Worm (Caenorhabditis elegans) whole organism, young adult: Measurements from ENCODE around the gene grd-8.

Experiments
- B0019.2 ChIP-seq: fragments of 200-800 bp; sonication (Bioruptor generic); conservative IDR thresholded peaks from 2 replicates; pipeline ENCODE4 v1.3.6; 2022; ENCODE audit warnings: missing genetic modification reagents, missing genetic modification characterization, missing compliant biosample characterization
- C17E4.6 ChIP-seq: fragments of 200-800 bp; sonication (Bioruptor generic); IDR thresholded peaks from 2 replicates; pipeline ENCODE4 v1.3.6; 2022; ENCODE audit warnings: missing genetic modification reagents, missing genetic modification characterization, missing compliant biosample characterization
- F33H1.4 ChIP-seq: fragments of 200-800 bp; sonication (Bioruptor generic); IDR thresholded peaks from 2 replicates; pipeline ENCODE4 v1.3.6; 2022; ENCODE audit warnings: missing genetic modification reagents, missing genetic modification characterization, missing compliant biosample characterization
- Y53F4B.3 ChIP-seq: fragments of 200-800 bp; sonication (Bioruptor generic); IDR thresholded peaks from 2 replicates; pipeline ENCODE4 v1.3.6; 2022; ENCODE audit warnings: missing genetic modification reagents, missing genetic modification characterization, missing compliant biosample characterization
- Y56A3A.18 ChIP-seq: fragments of 200-800 bp; sonication (Bioruptor generic); IDR thresholded peaks from 2 replicates; pipeline ENCODE4 v1.3.6; 2022; ENCODE audit warnings: missing genetic modification reagents, missing genetic modification characterization, missing compliant biosample characterization
- Y67H2A.10 ChIP-seq: fragments of 200-800 bp; sonication (Bioruptor generic); conservative IDR thresholded peaks from 2 replicates; pipeline ENCODE4 v1.3.6; 2022; ENCODE audit warnings: missing genetic modification reagents, missing genetic modification characterization, missing compliant biosample characterization
- Y95B8A.8 ChIP-seq: fragments of 200-800 bp; sonication (Bioruptor generic); IDR thresholded peaks from 2 replicates; pipeline ENCODE4 v1.3.6; 2022; ENCODE audit warnings: missing genetic modification reagents, missing genetic modification characterization, missing compliant biosample characterization
- aptf-2 ChIP-seq: fragments of 200-800 bp; sonication (Bioruptor generic); conservative IDR thresholded peaks from 2 replicates; pipeline ENCODE4 v1.3.6; 2022; ENCODE audit warnings: missing genetic modification reagents, missing genetic modification characterization, missing compliant biosample characterization
- athp-1 ChIP-seq: sonication (generic microtip); optimal IDR thresholded peaks from 2 replicates; lab custom pipeline; 2017; ENCODE audit warnings: mild to moderate bottlenecking, missing genetic modification characterization, missing compliant biosample characterization
- attf-5 ChIP-seq: fragments of 200-800 bp; sonication (Bioruptor generic); optimal IDR thresholded peaks from 2 replicates; lab custom pipeline; 2018; ENCODE audit warnings: mild to moderate bottlenecking, missing genetic modification characterization, missing compliant biosample characterization
- attf-6 ChIP-seq: fragments of 200-800 bp; sonication (Bioruptor generic); IDR thresholded peaks from 2 replicates; pipeline ENCODE4 v1.3.6; 2022; ENCODE audit warnings: missing genetic modification reagents, missing genetic modification characterization, missing compliant biosample characterization
- cebp-1 ChIP-seq, 2 experiments: fragments of 200-800 bp in 1 of 2; sonication (Bioruptor generic) in 1 of 2; sonication (generic microtip) in 1 of 2; IDR thresholded peaks in 1 of 2; optimal IDR thresholded peaks in 1 of 2; 2 replicates each; pipeline versions ENCODE4 v1.3.6 to Lab custom; 2017 to 2022; ENCODE audit warnings: missing compliant biosample characterization in 2 of 2, missing genetic modification characterization in 2 of 2, mild to moderate bottlenecking in 1 of 2, missing genetic modification reagents in 1 of 2, moderate library complexity in 1 of 2
- ceh-100 ChIP-seq: fragments of 200-800 bp; sonication (Bioruptor generic); IDR thresholded peaks from 2 replicates; pipeline ENCODE4 v1.3.6; 2022; ENCODE audit warnings: missing genetic modification reagents, missing genetic modification characterization, missing compliant biosample characterization
- ceh-27 ChIP-seq: fragments of 200-800 bp; sonication (Bioruptor generic); optimal IDR thresholded peaks from 2 replicates; lab custom pipeline; 2018; ENCODE audit warnings: mild to moderate bottlenecking, missing genetic modification characterization, moderate library complexity, missing compliant biosample characterization
- ceh-40 ChIP-seq: fragments of 200-800 bp; sonication (Bioruptor generic); IDR thresholded peaks from 2 replicates; pipeline ENCODE4 v1.3.6; 2022; ENCODE audit warnings: missing genetic modification characterization, missing compliant biosample characterization
- ceh-58 ChIP-seq: fragments of 200-800 bp; sonication (Bioruptor generic); IDR thresholded peaks from 2 replicates; pipeline ENCODE4 v1.3.6; 2022; ENCODE audit warnings: missing genetic modification characterization, missing compliant biosample characterization
- ceh-79 ChIP-seq: sonication (generic microtip); optimal IDR thresholded peaks from 2 replicates; lab custom pipeline; 2017; ENCODE audit warnings: mild to moderate bottlenecking, missing genetic modification characterization, missing compliant biosample characterization
- die-1 ChIP-seq: sonication (generic microtip); optimal IDR thresholded peaks from 2 replicates; lab custom pipeline; 2016; ENCODE audit warnings: missing genotype, mild to moderate bottlenecking, missing genetic modification characterization, missing compliant biosample characterization
- dpl-1 ChIP-seq: fragments of 150-350 bp; optimal IDR thresholded peaks from 2 replicates; lab custom pipeline; 2014; ENCODE audit warnings: missing biosample characterization, missing genetic modification reagents, missing genetic modification characterization
- ekl-4 ChIP-seq: fragments of 200-800 bp; sonication (Bioruptor generic); IDR thresholded peaks from 2 replicates; pipeline ENCODE4 v1.3.6; 2022; ENCODE audit warnings: missing genetic modification reagents, missing genetic modification characterization, missing compliant biosample characterization
- ets-4 ChIP-seq: fragments of 200-800 bp; sonication (Bioruptor generic); optimal IDR thresholded peaks from 2 replicates; lab custom pipeline; 2018; ENCODE audit warnings: mild to moderate bottlenecking, missing genetic modification characterization, missing compliant biosample characterization
- him-1 ChIP-seq: sonication (generic microtip); optimal IDR thresholded peaks from 2 replicates; lab custom pipeline; 2016; ENCODE audit warnings: missing genotype, missing genetic modification reagents, missing genetic modification characterization, missing compliant biosample characterization
- hmg-20 ChIP-seq: fragments of 200-800 bp; sonication (Bioruptor generic); IDR thresholded peaks from 2 replicates; pipeline ENCODE4 v1.3.6; 2022; ENCODE audit warnings: missing genetic modification reagents, missing genetic modification characterization, missing compliant biosample characterization
- hrde-1 ChIP-seq: sonication (generic microtip); optimal IDR thresholded peaks from 2 replicates; lab custom pipeline; 2016; ENCODE audit warnings: missing genetic modification characterization, mild to moderate bottlenecking, missing compliant biosample characterization, moderate library complexity, missing genotype, missing genetic modification reagents, borderline replicate concordance
- lin-26 ChIP-seq: fragments of 200-800 bp; sonication (Bioruptor generic); IDR thresholded peaks from 2 replicates; pipeline ENCODE4 v1.3.6; 2022; ENCODE audit warnings: missing genetic modification reagents, missing genetic modification characterization, missing compliant biosample characterization
- lin-35 ChIP-seq, 3 experiments: fragments of 150-350 bp in 2 of 3; sonication (generic microtip) in 1 of 3; optimal IDR thresholded peaks; 2 replicates each; lab custom pipeline; 2014 to 2018; ENCODE audit warnings: missing biosample characterization in 3 of 3, missing genetic modification characterization in 3 of 3, missing genetic modification reagents in 3 of 3
- lir-1 ChIP-seq: fragments of 200-800 bp; sonication (Bioruptor generic); conservative IDR thresholded peaks from 2 replicates; pipeline ENCODE4 v1.3.6; 2022; ENCODE audit warnings: missing genetic modification reagents, missing genetic modification characterization, missing compliant biosample characterization
- madf-6 ChIP-seq: fragments of 200-800 bp; sonication (Bioruptor generic); IDR thresholded peaks from 2 replicates; pipeline ENCODE4 v1.3.6; 2022; ENCODE audit warnings: missing genetic modification reagents, missing genetic modification characterization, missing compliant biosample characterization
- mcd-1 ChIP-seq: fragments of 200-800 bp; sonication (Bioruptor generic); IDR thresholded peaks from 2 replicates; pipeline ENCODE4 v1.3.6; 2022; ENCODE audit warnings: missing genetic modification reagents, missing genetic modification characterization, missing compliant biosample characterization
- nfyb-1 ChIP-seq: fragments of 200-800 bp; sonication (Bioruptor generic); IDR thresholded peaks from 2 replicates; pipeline ENCODE4 v1.3.6; 2022; ENCODE audit warnings: missing genetic modification reagents, missing genetic modification characterization, missing compliant biosample characterization
- nhr-179 ChIP-seq: sonication (generic microtip); optimal IDR thresholded peaks from 2 replicates; lab custom pipeline; 2016; ENCODE audit warnings: mild to moderate bottlenecking, missing genetic modification characterization, missing compliant biosample characterization
- nhr-27 ChIP-seq: fragments of 200-800 bp; sonication (Bioruptor generic); optimal IDR thresholded peaks from 2 replicates; lab custom pipeline; 2018; ENCODE audit warnings: mild to moderate bottlenecking, missing genetic modification characterization, moderate library complexity, missing compliant biosample characterization
- nhr-80 ChIP-seq: sonication (generic microtip); optimal IDR thresholded peaks from 2 replicates; lab custom pipeline; 2016; ENCODE audit warnings: missing genetic modification characterization, missing compliant biosample characterization
- pbrm-1 ChIP-seq: fragments of 200-800 bp; sonication (Bioruptor generic); IDR thresholded peaks from 2 replicates; pipeline ENCODE4 v1.3.6; 2022; ENCODE audit warnings: missing genetic modification reagents, missing genetic modification characterization, missing compliant biosample characterization
- repo-1 ChIP-seq: sonication (generic microtip); optimal IDR thresholded peaks from 2 replicates; lab custom pipeline; 2017; ENCODE audit warnings: mild to moderate bottlenecking, missing genetic modification characterization, missing compliant biosample characterization
- sptf-2 ChIP-seq: fragments of 200-800 bp; sonication (Bioruptor generic); optimal IDR thresholded peaks from 2 replicates; lab custom pipeline; 2018; ENCODE audit warnings: mild to moderate bottlenecking, missing genetic modification characterization, missing compliant biosample characterization
- tbx-9 ChIP-seq: sonication (generic microtip); optimal IDR thresholded peaks from 2 replicates; lab custom pipeline; 2016; ENCODE audit warnings: borderline replicate concordance, missing genetic modification characterization, inconsistent platforms, missing compliant biosample characterization
- unc-130 ChIP-seq: sonication (generic microtip); optimal IDR thresholded peaks from 2 replicates; lab custom pipeline; 2016; ENCODE audit warnings: missing genetic modification reagents, missing genetic modification characterization, missing compliant biosample characterization
- ztf-3 ChIP-seq: fragments of 200-800 bp; sonication (Bioruptor generic); optimal IDR thresholded peaks from 2 replicates; lab custom pipeline; 2018; ENCODE audit warnings: mild to moderate bottlenecking, missing genetic modification characterization, missing compliant biosample characterization

Gene grd-8

ce11 chrV:7808444-7808843 lies 33.9 kb upstream of the grd-8 start:
- TF ChIP-seq ekl-4 (GFP tag; lab: Robert Waterston, UW) = no peak
- 0 out of 2 replicates have a peak, but pooled peaks have one; percentile 15 for TF ChIP-seq madf-6 (GFP tag; lab: Robert Waterston, UW)

DNA sequence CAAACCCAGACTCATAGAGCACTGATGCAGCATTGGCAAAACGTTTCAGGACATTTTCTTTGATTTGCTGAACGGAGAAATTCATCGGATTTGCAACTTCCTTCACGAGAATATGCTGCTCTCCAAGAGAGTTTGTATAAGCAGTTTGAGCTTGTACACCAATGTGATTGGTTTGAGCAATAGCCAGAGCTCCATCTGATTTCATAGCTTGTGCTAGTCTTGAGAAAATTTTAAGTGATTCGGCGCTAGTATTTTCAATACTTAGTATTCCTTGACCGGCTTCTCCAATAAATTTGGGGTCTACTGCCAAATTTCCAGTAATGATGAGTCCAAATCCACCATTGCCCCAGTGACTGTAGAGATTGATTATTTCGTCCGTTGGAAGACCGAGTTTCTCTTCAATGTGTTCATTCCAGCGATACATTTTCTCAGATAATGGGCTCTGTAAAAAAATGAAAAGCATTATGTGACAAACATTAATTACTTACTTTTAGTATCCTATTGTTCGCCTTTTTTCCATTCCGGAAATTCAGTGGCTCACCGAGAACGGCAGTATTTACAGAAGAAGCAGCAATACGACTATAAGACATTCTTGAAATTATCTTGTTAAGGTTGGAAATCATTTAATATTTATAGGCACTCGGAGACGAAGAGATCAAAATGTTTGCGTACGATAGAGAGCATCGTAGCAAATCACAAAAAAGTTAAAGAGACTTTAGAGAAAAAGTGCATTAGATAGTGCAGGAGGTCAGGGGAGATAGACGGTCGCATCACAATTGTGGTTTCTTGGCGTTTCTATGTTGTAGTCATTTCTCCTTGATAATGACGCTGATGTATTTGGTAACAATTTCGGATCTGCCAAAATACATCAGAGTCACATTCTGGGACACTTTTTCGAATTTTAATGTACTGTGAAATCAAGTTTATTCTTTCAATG lies 32.7 kb upstream of the grd-8 start, which contains the start of gene ZK742.3:
TSS of gene ZK742.3 (minus strand) at position 593 of the 937 bp plus-strand sequence.
- no peak for TF ChIP-seq ceh-100
- peak; percentile 63 for TF ChIP-seq nhr-80 (tag; lab: Kevin White, UChicago)
- 0 out of 2 replicates have a peak, but pooled peaks have one; percentile 20 for TF ChIP-seq lin-26 (GFP tag; lab: Robert Waterston, UW)
- TF ChIP-seq attf-5 = peak; percentile 6
- TF ChIP-seq cebp-1 (GFP tag; IDR thresholded peaks at IDR 0.05; lab: Robert Waterston, UW) = no peak
- TF ChIP-seq cebp-1 (tag; optimal IDR thresholded peaks at IDR 0.05; lab: Kevin White, UChicago) = peak; percentile 4
- TF ChIP-seq, all 124 proteins: peak for 4

- TF ChIP-seq lin-35 (GFP tag; optimal IDR thresholded peaks at IDR 0.05; lab: Kevin White, UChicago) (no peak), ets-4 (GFP tag; lab: Kevin White, UChicago) (no peak), nhr-179 (tag; lab: Kevin White, UChicago) (no peak), athp-1 (tag; lab: Kevin White, UChicago) (no peak), ceh-40 (GFP tag; lab: Robert Waterston, UW) (no peak), Y67H2A.10 (no peak), unc-130 (GFP tag; lab: Kevin White, UChicago) (no peak), repo-1 (no peak), lin-26 (GFP tag; lab: Robert Waterston, UW) (no peak), lir-1 (no peak), dpl-1 (GFP tag; lab: Kevin White, UChicago) (no peak)
Measured at ce11 chrV:7810591-7810990, 31.7 kb upstream of the grd-8 start.

ce11 chrV:7811758-7812157 lies 30.6 kb upstream of the grd-8 start, which contains the start of gene ZK742.4:
ZK742.4 (minus strand) TSS chrV:7811792.
- TF ChIP-seq Y53F4B.3 (GFP tag; lab: Robert Waterston, UW) = no peak
- no peak for TF ChIP-seq hmg-20
- no peak for TF ChIP-seq ceh-27 (GFP tag; lab: Kevin White, UChicago)
- no peak for TF ChIP-seq sptf-2 (GFP tag; lab: Kevin White, UChicago)
- TF ChIP-seq F33H1.4 (GFP tag; lab: Robert Waterston, UW) = no peak
- no peak for TF ChIP-seq Y95B8A.8 (GFP tag; lab: Robert Waterston, UW)
- no peak for TF ChIP-seq C17E4.6 (GFP tag; lab: Robert Waterston, UW)
- no peak for TF ChIP-seq ztf-3
- no peak for TF ChIP-seq attf-6 (GFP tag; lab: Robert Waterston, UW)

- 0 out of 2 replicates have a peak, but pooled peaks have one; percentile 52 for TF ChIP-seq pbrm-1 (GFP tag; lab: Robert Waterston, UW)
- no peak for TF ChIP-seq B0019.2 (GFP tag; lab: Robert Waterston, UW)
- TF ChIP-seq Y53F4B.3 (GFP tag; lab: Robert Waterston, UW) = no peak
- peak; percentile 59; the same call in 1 of the 2 replicates for TF ChIP-seq Y56A3A.18 (GFP tag; lab: Robert Waterston, UW)
- TF ChIP-seq ceh-58 = 0 out of 2 replicates have a peak, but pooled peaks have one; percentile 42
- TF ChIP-seq nfyb-1 (GFP tag; lab: Robert Waterston, UW) = no peak
- TF ChIP-seq him-1 (tag; lab: Kevin White, UChicago) = peak; percentile 71
- TF ChIP-seq die-1 (tag; lab: Kevin White, UChicago) = no peak
- no peak for TF ChIP-seq nhr-27 (tag; lab: Kevin White, UChicago)
- no peak for TF ChIP-seq tbx-9 (tag; lab: Kevin White, UChicago)
- no peak for TF ChIP-seq aptf-2 (GFP tag; lab: Robert Waterston, UW)
- TF ChIP-seq ekl-4 (GFP tag; lab: Robert Waterston, UW) = peak; percentile 66
- TF ChIP-seq athp-1 (tag; lab: Kevin White, UChicago) = peak; percentile 8
- TF ChIP-seq hrde-1 (tag; lab: Kevin White, UChicago) = peak; percentile 53
- no peak for TF ChIP-seq mcd-1
- no peak for TF ChIP-seq ceh-79 (tag; lab: Kevin White, UChicago)
- TF ChIP-seq nhr-80 (tag; lab: Kevin White, UChicago) = no peak
Measured at ce11 chrV:7814601-7815000, 27.7 kb upstream of the grd-8 start, which contains the start of gene ZK742.6. ZK742.6 (minus strand) TSS chrV:7814942.
